Worm (Caenorhabditis elegans): Measurements from ENCODE around the gene aex-4.

ce11 chrX:3733321-3733720 lies 4.2 kb downstream of the aex-4 start:
- no peak for TF ChIP-seq nhr-237 (tag; optimal IDR thresholded peaks at IDR 0.05)
- no peak for TF ChIP-seq dmd-4 (tag; optimal IDR thresholded peaks at IDR 0.05)
- TF ChIP-seq lin-11 (tag; optimal IDR thresholded peaks at IDR 0.05): no peak
- TF ChIP-seq unc-39 (tag; optimal IDR thresholded peaks at IDR 0.05): no peak
- no peak for TF ChIP-seq nhr-25 (tag; optimal IDR thresholded peaks at IDR 0.05)
- no peak for TF ChIP-seq mab-5 (tag; optimal IDR thresholded peaks at IDR 0.05)
- TF ChIP-seq mdl-1 (tag; optimal IDR thresholded peaks at IDR 0.05): no peak
- no peak for TF ChIP-seq nhr-10 (tag; optimal IDR thresholded peaks at IDR 0.05)
- no peak for TF ChIP-seq lin-39 (tag; optimal IDR thresholded peaks at IDR 0.05)

Data from whole organism, L2 larva.